Worm (Caenorhabditis elegans) whole organism, late embryonic: ENCODE data around the gene R07B1.6.

Source experiments
- C08G9.2 ChIP-seq: sonication (generic microtip); optimal IDR thresholded peaks from 2 replicates; lab custom pipeline; 2016; ENCODE audit warnings: mild to moderate bottlenecking, missing genetic modification characterization, moderate library complexity, missing compliant biosample characterization
- C38D4.7 ChIP-seq: fragments of 200-800 bp; sonication (Bioruptor generic); optimal IDR thresholded peaks from 2 replicates; lab custom pipeline; 2018; ENCODE audit warnings: mild to moderate bottlenecking, missing genetic modification characterization, moderate library complexity, missing compliant biosample characterization
- F13H6.1 ChIP-seq: sonication (generic microtip); optimal IDR thresholded peaks from 2 replicates; lab custom pipeline; 2016; ENCODE audit warnings: missing genetic modification characterization, missing compliant biosample characterization
- K09A11.1 ChIP-seq: sonication (generic microtip); optimal IDR thresholded peaks from 2 replicates; lab custom pipeline; 2017; ENCODE audit warnings: antibody characterized with exemption, mild to moderate bottlenecking, missing genetic modification characterization, missing compliant biosample characterization; ENCODE audit not compliant: insufficient read depth
- Y22D7AL.16 ChIP-seq: sonication (generic microtip); optimal IDR thresholded peaks from 2 replicates; lab custom pipeline; 2016; ENCODE audit warnings: missing genetic modification characterization, missing compliant biosample characterization
- ama-1 ChIP-seq: fragments of 150-350 bp; optimal IDR thresholded peaks from 2 replicates; lab custom pipeline; 2014
- ceh-18 ChIP-seq: sonication (generic microtip); optimal IDR thresholded peaks from 2 replicates; lab custom pipeline; 2016; ENCODE audit warnings: missing genetic modification characterization, missing compliant biosample characterization
- ceh-22 ChIP-seq: sonication (generic microtip); optimal IDR thresholded peaks from 2 replicates; lab custom pipeline; 2017; ENCODE audit warnings: missing biosample characterization, missing genetic modification characterization
- ceh-30 ChIP-seq: fragments of 150-350 bp; optimal IDR thresholded peaks from 2 replicates; lab custom pipeline; 2014; ENCODE audit warnings: missing biosample characterization, missing genetic modification characterization
- ceh-31 ChIP-seq: sonication (generic microtip); optimal IDR thresholded peaks from 2 replicates; lab custom pipeline; 2016; ENCODE audit warnings: missing genetic modification characterization, missing compliant biosample characterization
- ceh-34 ChIP-seq: sonication (generic microtip); optimal IDR thresholded peaks from 2 replicates; lab custom pipeline; 2016; ENCODE audit warnings: mild to moderate bottlenecking, missing genetic modification characterization, missing compliant biosample characterization
- ceh-45 ChIP-seq: fragments of 200-800 bp; sonication (Bioruptor generic); IDR thresholded peaks from 2 replicates; pipeline ENCODE4 v1.3.6; 2022; ENCODE audit warnings: missing genetic modification reagents, missing genetic modification characterization, missing compliant biosample characterization
- ceh-48 ChIP-seq: sonication (generic microtip); optimal IDR thresholded peaks from 2 replicates; lab custom pipeline; 2016; ENCODE audit warnings: missing genetic modification characterization, inconsistent platforms, missing compliant biosample characterization
- ceh-6 ChIP-seq: fragments of 200-800 bp; sonication (Bioruptor generic); optimal IDR thresholded peaks from 2 replicates; lab custom pipeline; 2018; ENCODE audit warnings: mild to moderate bottlenecking, missing genetic modification characterization, missing compliant biosample characterization
- ceh-9 ChIP-seq: sonication (generic microtip); optimal IDR thresholded peaks from 2 replicates; lab custom pipeline; 2016; ENCODE audit warnings: mild to moderate bottlenecking, missing genetic modification characterization, inconsistent platforms, missing compliant biosample characterization
- dve-1 ChIP-seq: sonication (generic microtip); optimal IDR thresholded peaks from 2 replicates; lab custom pipeline; 2017; ENCODE audit warnings: antibody characterized with exemption, mild to moderate bottlenecking, missing genetic modification characterization, missing compliant biosample characterization
- elt-2 ChIP-seq: sonication (generic microtip); optimal IDR thresholded peaks from 2 replicates; lab custom pipeline; 2016; ENCODE audit warnings: missing genetic modification reagents, missing genetic modification characterization, missing compliant biosample characterization
- elt-4 ChIP-seq: sonication (generic microtip); optimal IDR thresholded peaks from 2 replicates; lab custom pipeline; 2016; ENCODE audit warnings: missing genetic modification characterization, missing compliant biosample characterization
- fax-1 ChIP-seq: sonication (generic microtip); optimal IDR thresholded peaks from 2 replicates; lab custom pipeline; 2016; ENCODE audit warnings: missing genotype, missing genetic modification characterization, missing compliant biosample characterization
- fkh-10 ChIP-seq: fragments of 150-350 bp; optimal IDR thresholded peaks from 2 replicates; lab custom pipeline; 2014; ENCODE audit warnings: missing biosample characterization, missing genetic modification reagents, missing genetic modification characterization
- fkh-6 ChIP-seq: sonication (generic microtip); optimal IDR thresholded peaks from 2 replicates; lab custom pipeline; 2016; ENCODE audit warnings: missing genetic modification characterization, missing compliant biosample characterization
- gmeb-2 ChIP-seq: sonication (generic microtip); optimal IDR thresholded peaks from 2 replicates; lab custom pipeline; 2016; ENCODE audit warnings: missing genetic modification characterization, inconsistent platforms, missing compliant biosample characterization
- hlh-15 ChIP-seq: sonication (generic microtip); optimal IDR thresholded peaks from 2 replicates; lab custom pipeline; 2016; ENCODE audit warnings: missing genetic modification characterization, missing compliant biosample characterization
- hlh-30 ChIP-seq: sonication (generic microtip); optimal IDR thresholded peaks from 2 replicates; lab custom pipeline; 2017; ENCODE audit warnings: antibody characterized with exemption, missing genetic modification characterization, missing compliant biosample characterization; ENCODE audit not compliant: insufficient read depth
- hlh-6 ChIP-seq: sonication (generic microtip); optimal IDR thresholded peaks from 2 replicates; lab custom pipeline; 2016; ENCODE audit warnings: missing genotype, missing genetic modification characterization, missing compliant biosample characterization
- lim-6 ChIP-seq: sonication (generic microtip); optimal IDR thresholded peaks from 2 replicates; lab custom pipeline; 2016; ENCODE audit warnings: missing genetic modification characterization, missing compliant biosample characterization
- lin-11 ChIP-seq: fragments of 200-800 bp; sonication (Bioruptor generic); optimal IDR thresholded peaks from 2 replicates; lab custom pipeline; 2018; ENCODE audit warnings: mild to moderate bottlenecking, missing genetic modification characterization, missing compliant biosample characterization
- madf-2 ChIP-seq: sonication (generic microtip); optimal IDR thresholded peaks from 2 replicates; lab custom pipeline; 2017; ENCODE audit warnings: missing genetic modification characterization, missing compliant biosample characterization
- mec-3 ChIP-seq: sonication (generic microtip); optimal IDR thresholded peaks from 2 replicates; lab custom pipeline; 2016; ENCODE audit warnings: borderline replicate concordance, missing genetic modification characterization, missing compliant biosample characterization
- nfya-1 ChIP-seq: sonication (generic microtip); optimal IDR thresholded peaks from 2 replicates; lab custom pipeline; 2017; ENCODE audit warnings: missing genetic modification characterization, mild to moderate bottlenecking, missing compliant biosample characterization, antibody characterized with exemption, moderate library complexity
- npax-4 ChIP-seq: sonication (generic microtip); optimal IDR thresholded peaks from 2 replicates; lab custom pipeline; 2016; ENCODE audit warnings: missing genetic modification characterization, missing compliant biosample characterization
- odd-2 ChIP-seq: sonication (generic microtip); optimal IDR thresholded peaks from 2 replicates; lab custom pipeline; 2017; ENCODE audit warnings: antibody characterized with exemption, mild to moderate bottlenecking, missing genetic modification characterization, missing compliant biosample characterization
- pat-9 ChIP-seq: fragments of 200-800 bp; sonication (Bioruptor generic); optimal IDR thresholded peaks from 2 replicates; lab custom pipeline; 2018; ENCODE audit warnings: mild to moderate bottlenecking, missing genetic modification characterization, moderate library complexity, missing compliant biosample characterization
- pha-2 ChIP-seq: sonication (generic microtip); optimal IDR thresholded peaks from 2 replicates; lab custom pipeline; 2017; ENCODE audit warnings: mild to moderate bottlenecking, missing genetic modification characterization, missing compliant biosample characterization
- ref-2 ChIP-seq: sonication (generic microtip); optimal IDR thresholded peaks from 2 replicates; lab custom pipeline; 2016; ENCODE audit warnings: missing genetic modification characterization, missing compliant biosample characterization
- rnt-1 ChIP-seq: sonication (generic microtip); optimal IDR thresholded peaks from 2 replicates; lab custom pipeline; 2016; ENCODE audit warnings: missing genetic modification characterization, missing compliant biosample characterization
- sdc-2 ChIP-seq: sonication (generic microtip); optimal IDR thresholded peaks from 2 replicates; lab custom pipeline; 2016; ENCODE audit warnings: missing genotype, missing genetic modification characterization, missing compliant biosample characterization
- sox-4 ChIP-seq: sonication (generic microtip); optimal IDR thresholded peaks from 2 replicates; lab custom pipeline; 2017; ENCODE audit warnings: mild to moderate bottlenecking, missing genetic modification characterization, inconsistent platforms, missing compliant biosample characterization
- tbx-2 ChIP-seq: sonication (generic microtip); optimal IDR thresholded peaks from 2 replicates; lab custom pipeline; 2016; ENCODE audit warnings: missing genetic modification characterization, missing compliant biosample characterization
- ttx-3 ChIP-seq: sonication (generic microtip); optimal IDR thresholded peaks from 2 replicates; lab custom pipeline; 2016; ENCODE audit warnings: missing genetic modification reagents, missing genetic modification characterization, missing compliant biosample characterization
- unc-42 ChIP-seq: sonication (generic microtip); optimal IDR thresholded peaks from 2 replicates; lab custom pipeline; 2016; ENCODE audit warnings: missing genotype, missing genetic modification characterization, missing compliant biosample characterization
- unc-55 ChIP-seq: sonication (generic microtip); optimal IDR thresholded peaks from 2 replicates; lab custom pipeline; 2017; ENCODE audit warnings: missing biosample characterization, missing genetic modification reagents, missing genetic modification characterization
- zip-5 ChIP-seq: sonication (generic microtip); optimal IDR thresholded peaks from 2 replicates; lab custom pipeline; 2016; ENCODE audit warnings: missing genetic modification characterization, missing compliant biosample characterization

R07B1.6 gene

ce11 chrX:9837989-9838541 is 28.4 kb upstream of the R07B1.6 start, which contains the start of gene ipla-2:
ipla-2 (minus strand) TSS chrX:9838039.
- TF ChIP-seq ceh-18 (tag; lab: Kevin White, UChicago) (peak; percentile 20), sdc-2 (tag; lab: Kevin White, UChicago) (no peak), hlh-6 (tag; lab: Kevin White, UChicago) (no peak), unc-42 (tag; lab: Kevin White, UChicago) (peak; percentile 87), gmeb-2 (no peak), mec-3 (tag; lab: Kevin White, UChicago) (no peak), ref-2 (tag; lab: Kevin White, UChicago) (no peak), ceh-48 (tag; lab: Kevin White, UChicago) (no peak), hlh-30 (tag; lab: Kevin White, UChicago) (peak; percentile 95), ceh-6 (GFP tag; lab: Kevin White, UChicago) (no peak), odd-2 (tag; lab: Kevin White, UChicago) (no peak), ama-1 (lab: Kevin White, UChicago) (no peak), unc-55 (GFP tag; lab: Kevin White, UChicago) (peak; percentile 34), ceh-34 (tag; lab: Kevin White, UChicago) (no peak), madf-2 (tag; lab: Kevin White, UChicago) (no peak), C38D4.7 (no peak), zip-5 (tag; lab: Kevin White, UChicago) (no peak), ceh-30 (tag; lab: Kevin White, UChicago) (no peak), sox-4 (tag; lab: Kevin White, UChicago) (no peak), fkh-6 (tag; lab: Kevin White, UChicago) (no peak), ceh-22 (tag; lab: Kevin White, UChicago) (no peak), dve-1 (no peak), ttx-3 (tag; lab: Kevin White, UChicago) (no peak), nfya-1 (peak; percentile 6), K09A11.1 (tag; lab: Kevin White, UChicago) (no peak), F13H6.1 (tag; lab: Kevin White, UChicago) (no peak), hlh-15 (no peak), ceh-31 (tag; lab: Kevin White, UChicago) (peak; percentile 64), tbx-2 (tag; lab: Kevin White, UChicago) (peak; percentile 21), Y22D7AL.16 (tag; lab: Kevin White, UChicago) (no peak), fax-1 (no peak), npax-4 (tag; lab: Kevin White, UChicago) (no peak), fkh-10 (no peak), lin-11 (tag; lab: Kevin White, UChicago) (no peak), elt-2 (tag; lab: Kevin White, UChicago) (no peak), ceh-9 (tag; lab: Kevin White, UChicago) (no peak), C08G9.2 (tag; lab: Kevin White, UChicago) (no peak), ceh-45 (GFP tag; lab: Robert Waterston, UW) (no peak)

DNA sequence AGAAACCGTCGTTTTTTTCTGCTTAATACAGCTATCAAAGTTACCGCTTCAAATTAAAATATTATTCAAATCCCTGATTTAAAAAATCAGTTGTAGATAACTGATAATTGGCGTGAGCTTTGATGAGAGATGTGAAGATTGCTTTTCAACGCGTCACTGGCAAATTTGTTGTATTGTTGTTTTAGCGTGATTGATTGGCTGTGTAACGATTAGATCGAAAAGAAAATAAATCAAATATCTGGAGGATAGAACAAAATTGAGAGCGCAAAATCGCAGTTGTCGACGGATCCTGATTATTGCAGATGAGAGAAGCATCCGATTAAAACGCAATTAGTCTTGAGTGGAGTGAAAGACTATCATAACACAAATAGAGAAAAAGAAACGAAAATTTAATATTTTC is 25.6 kb upstream of the R07B1.6 start:
- TF ChIP-seq ceh-9 (tag; lab: Kevin White, UChicago) (no peak), unc-55 (GFP tag; lab: Kevin White, UChicago) (peak; percentile 65)

ce11 chrX:9842102-9842501 is 24.4 kb upstream of the R07B1.6 start:
- TF ChIP-seq rnt-1 (tag; lab: Kevin White, UChicago) (peak; percentile 13), ceh-34 (tag; lab: Kevin White, UChicago) (no peak), lim-6 (tag; lab: Kevin White, UChicago) (no peak), elt-4 (tag; lab: Kevin White, UChicago) (no peak), pha-2 (tag; lab: Kevin White, UChicago) (no peak), npax-4 (tag; lab: Kevin White, UChicago) (no peak), dve-1 (no peak), pat-9 (no peak)
